Worm (Caenorhabditis elegans): Measurements from ENCODE around the gene F26F2.13.
A peak's percentile ranks its signal among the peaks of the same experiment; 100 is the strongest.
"Not testable (repeated sequence)": the region's sequence is repeated elsewhere in the genome, so short reads cannot be mapped to it uniquely, and the experiment has no call there.

The F26F2.13 gene

DNA sequence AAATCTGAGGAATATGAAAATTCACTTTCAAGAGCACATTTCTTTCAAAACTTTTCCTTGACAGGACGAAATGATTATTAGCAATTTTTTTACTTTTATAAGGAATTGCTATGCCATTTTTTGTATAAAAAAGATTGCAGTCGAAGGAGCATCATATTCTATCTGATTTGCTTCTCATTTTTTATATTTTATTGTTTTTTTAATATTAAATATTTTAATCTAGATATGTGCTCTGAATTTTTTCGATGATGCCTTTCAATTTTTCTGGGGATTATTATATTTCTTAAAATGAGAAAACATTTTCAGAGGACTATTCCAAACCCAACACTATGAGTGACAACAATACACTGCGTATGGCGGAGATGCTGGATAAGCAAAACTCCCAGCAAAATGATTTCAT, at the start of gene F26F2.13:
Gene F26F2.13 (plus strand): TSS at position 301 of the 400 bp plus-strand sequence.
- not testable (repeated sequence) for TF ChIP-seq nhr-12 (tag; optimal IDR thresholded peaks at IDR 0.05); ztf-4 (tag; optimal IDR thresholded peaks at IDR 0.05); nfya-1 (tag; optimal IDR thresholded peaks at IDR 0.05; ENCODE audit: insufficient read depth)

DNA sequence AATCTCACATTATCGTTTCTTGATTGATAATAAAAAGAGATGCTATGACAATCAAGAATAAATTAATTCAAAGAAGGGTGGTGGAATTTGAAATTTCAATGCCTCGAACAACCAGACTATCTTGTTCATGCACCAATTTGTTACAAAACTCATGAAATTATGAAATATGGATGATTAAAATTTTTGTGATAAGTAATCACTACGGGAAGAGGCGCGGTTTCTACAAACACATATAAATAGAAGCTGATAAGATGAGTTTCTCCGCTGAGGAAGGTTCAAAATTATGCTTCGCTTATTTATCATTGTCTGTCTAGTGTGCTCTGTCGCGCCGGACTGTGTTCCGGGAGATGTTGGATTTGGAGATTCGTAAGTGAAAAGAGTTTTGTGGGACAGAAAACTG, 49.7 kb upstream of the F26F2.13 start:
- TF ChIP-seq nhr-237 (tag; optimal IDR thresholded peaks at IDR 0.05) (no peak), elt-2 (tag; optimal IDR thresholded peaks at IDR 0.05) (peak; percentile 58), nhr-77 (tag; optimal IDR thresholded peaks at IDR 0.05) (no peak)

DNA sequence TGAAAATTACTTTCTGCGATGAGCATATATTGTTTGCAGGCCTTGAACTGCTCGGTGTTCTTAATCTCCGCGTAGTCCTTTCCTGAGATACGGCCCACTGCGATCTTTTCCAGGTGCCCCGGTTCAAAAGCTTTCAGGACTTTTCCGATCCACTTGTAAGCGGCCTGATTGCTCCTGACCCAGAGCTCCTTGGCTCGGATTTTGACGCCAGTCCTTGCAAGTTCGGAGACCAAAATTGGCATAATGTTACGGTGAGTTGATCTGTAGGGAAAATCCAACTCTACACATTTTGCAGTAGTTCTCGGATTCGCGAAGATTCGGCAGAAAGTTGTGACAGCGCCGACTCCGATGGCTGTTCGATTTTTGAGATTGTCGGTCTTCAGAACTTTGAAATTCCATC, 47.1 kb upstream of the F26F2.13 start:
- TF ChIP-seq fos-1 (tag; optimal IDR thresholded peaks at IDR 0.05) (no peak), tbx-2 (tag; optimal IDR thresholded peaks at IDR 0.05) (no peak), eor-1 (tag; optimal IDR thresholded peaks at IDR 0.05) (no peak), ztf-11 (tag; optimal IDR thresholded peaks at IDR 0.05) (no peak), zag-1 (tag; optimal IDR thresholded peaks at IDR 0.05) (no peak), nhr-237 (tag; optimal IDR thresholded peaks at IDR 0.05) (no peak), jun-1 (tag; optimal IDR thresholded peaks at IDR 0.05) (no peak), ceh-16 (tag; optimal IDR thresholded peaks at IDR 0.05) (no peak), lin-39 (tag; optimal IDR thresholded peaks at IDR 0.05) (no peak), nhr-28 (tag; optimal IDR thresholded peaks at IDR 0.05) (no peak), nhr-25 (tag; optimal IDR thresholded peaks at IDR 0.05) (no peak), fkh-2 (tag; optimal IDR thresholded peaks at IDR 0.05) (no peak), nhr-11 (tag; optimal IDR thresholded peaks at IDR 0.05) (no peak), R02D3.7 (tag; optimal IDR thresholded peaks at IDR 0.05) (no peak), elt-2 (tag; optimal IDR thresholded peaks at IDR 0.05) (no peak)

DNA sequence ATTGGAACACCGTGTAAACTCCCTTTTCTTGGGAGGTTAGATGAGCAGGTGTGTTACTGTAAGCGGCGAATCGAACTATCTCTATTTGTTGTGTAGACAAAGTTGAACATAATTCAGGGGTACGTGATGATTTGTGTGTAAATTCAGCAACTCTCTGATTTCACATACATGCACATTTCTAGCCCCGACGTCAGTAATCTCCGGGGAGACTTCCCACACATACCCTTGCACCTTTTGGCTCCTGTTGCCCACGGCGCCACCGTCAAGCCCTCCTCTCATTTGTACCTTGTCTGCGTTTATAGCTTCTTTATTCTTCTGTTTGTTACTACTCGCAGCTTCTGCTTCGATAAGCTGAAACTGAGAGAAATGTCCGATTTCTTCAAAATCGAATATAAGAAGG, 45.2 kb upstream of the F26F2.13 start, which contains the start of gene Y38H6C.25:
Gene Y38H6C.25 (plus strand): TSS at position 301 of the 400 bp plus-strand sequence.
- TF ChIP-seq R02D3.7 (tag; optimal IDR thresholded peaks at IDR 0.05), result no peak
- TF ChIP-seq nhr-11 (tag; optimal IDR thresholded peaks at IDR 0.05), result no peak

DNA sequence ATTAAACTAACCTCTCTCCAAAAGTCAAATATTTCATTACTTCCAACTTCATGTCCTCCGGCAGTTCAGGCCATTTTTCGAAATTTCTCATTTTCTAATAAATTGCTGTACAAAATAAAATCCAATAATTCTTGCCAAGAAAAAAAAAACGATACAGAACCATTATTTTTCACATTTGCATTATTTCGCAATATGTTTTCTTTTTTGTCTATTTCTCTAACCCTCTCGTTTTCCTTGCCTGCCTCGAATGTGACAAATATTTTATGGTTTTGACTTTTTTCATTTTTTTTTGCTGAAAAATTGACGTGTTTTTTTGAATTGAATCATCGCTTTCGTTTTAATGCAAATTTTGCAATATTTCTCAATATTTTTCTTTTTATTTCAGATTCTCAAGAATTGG, 41.9 kb upstream of the F26F2.13 start, which contains the start of the genes Y38H6C.9 and fbxa-150:
Gene Y38H6C.9 (minus strand): TSS at position 52 of the 400 bp plus-strand sequence.
Gene fbxa-150 (plus strand): TSS at position 380 of the 400 bp plus-strand sequence.
- TF ChIP-seq nfya-1 (tag; optimal IDR thresholded peaks at IDR 0.05; ENCODE audit: insufficient read depth), result no peak
- no peak for TF ChIP-seq nhr-23 (tag; optimal IDR thresholded peaks at IDR 0.05)
- TF ChIP-seq nhr-12 (tag; optimal IDR thresholded peaks at IDR 0.05), result no peak
- no peak for TF ChIP-seq nhr-11 (tag; optimal IDR thresholded peaks at IDR 0.05)
- TF ChIP-seq mml-1 (tag; optimal IDR thresholded peaks at IDR 0.05), result no peak
- TF ChIP-seq elt-2 (tag; optimal IDR thresholded peaks at IDR 0.05), result no peak
- no peak for TF ChIP-seq fkh-10 (GFP tag; optimal IDR thresholded peaks at IDR 0.05)
- TF ChIP-seq nhr-67 (tag; optimal IDR thresholded peaks at IDR 0.05), result no peak
- no peak for TF ChIP-seq nhr-25 (tag; optimal IDR thresholded peaks at IDR 0.05)
- TF ChIP-seq fos-1 (tag; optimal IDR thresholded peaks at IDR 0.05), result no peak

DNA sequence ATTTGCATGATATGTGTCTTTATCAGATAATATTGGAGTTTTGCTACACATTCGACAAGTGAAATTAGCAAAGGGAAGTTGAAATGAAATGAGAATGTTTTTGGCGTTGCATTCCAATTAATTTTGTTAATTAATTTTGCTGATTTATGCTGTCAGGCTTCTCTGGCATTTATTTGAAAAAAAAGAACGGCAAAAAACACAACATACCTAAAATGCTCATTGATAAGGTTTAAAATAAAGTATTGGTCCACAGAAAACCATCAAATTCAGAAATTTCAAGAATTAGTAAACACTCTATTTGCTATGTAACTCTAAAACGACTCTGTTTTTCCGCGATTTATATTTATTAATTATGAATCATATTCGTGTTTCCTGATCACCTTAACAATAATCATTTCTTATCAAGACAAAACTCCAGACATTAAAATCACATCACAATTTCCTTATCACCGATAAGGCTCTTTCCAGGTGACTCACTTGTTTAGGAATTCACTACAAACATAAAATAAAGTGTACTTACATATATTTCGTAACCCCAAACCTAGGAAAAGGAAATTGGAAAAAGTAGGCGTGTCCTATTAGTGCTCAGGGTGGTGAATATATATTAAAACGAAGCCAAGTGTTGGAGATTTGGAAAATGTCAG, 38.2 kb upstream of the F26F2.13 start, which contains the start of the genes srh-166 and Y38H6C.24:
Gene srh-166 (minus strand): TSS at position 51 of the 644 bp plus-strand sequence.
Gene Y38H6C.24 (plus strand): TSS at position 620 of the 644 bp plus-strand sequence.
- TF ChIP-seq nfya-1 (tag; optimal IDR thresholded peaks at IDR 0.05; ENCODE audit: insufficient read depth) (no peak), fkh-10 (GFP tag; optimal IDR thresholded peaks at IDR 0.05) (no peak), ama-1 (optimal IDR thresholded peaks at IDR 0.05) (no peak), unc-62 (GFP tag; optimal IDR thresholded peaks at IDR 0.05) (no peak), skn-1 (tag; optimal IDR thresholded peaks at IDR 0.05) (peak; percentile 41), nhr-237 (tag; optimal IDR thresholded peaks at IDR 0.05) (no peak), jun-1 (tag; optimal IDR thresholded peaks at IDR 0.05) (peak; percentile 52), nhr-28 (tag; optimal IDR thresholded peaks at IDR 0.05) (no peak), pqm-1 (tag; optimal IDR thresholded peaks at IDR 0.05) (peak; percentile 89), ztf-11 (tag; optimal IDR thresholded peaks at IDR 0.05) (no peak), elt-2 (tag; optimal IDR thresholded peaks at IDR 0.05) (peak; percentile 82), nhr-23 (tag; optimal IDR thresholded peaks at IDR 0.05) (no peak), nhr-77 (tag; optimal IDR thresholded peaks at IDR 0.05) (no peak)

DNA sequence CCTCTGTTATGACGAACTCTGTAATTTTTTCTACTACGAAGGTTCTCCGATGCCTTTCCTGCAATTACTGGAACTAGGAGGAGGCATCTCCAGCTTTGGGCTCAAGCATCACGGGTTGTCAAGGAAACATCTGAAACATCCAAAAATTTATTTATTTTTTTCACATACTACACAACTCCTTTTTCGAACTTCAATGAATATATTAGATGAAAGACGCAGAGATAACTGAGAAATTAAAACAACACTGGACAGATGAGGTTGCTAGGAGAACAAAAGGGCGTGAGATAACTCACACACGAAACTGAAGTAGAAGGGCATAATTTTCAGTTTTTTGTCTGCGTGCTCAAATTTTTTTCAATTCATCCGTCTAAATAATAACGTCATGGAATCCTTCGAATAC, 36.7 kb upstream of the F26F2.13 start, which contains the start of gene Y38H6C.13:
Gene Y38H6C.13 (plus strand): TSS at position 301 of the 400 bp plus-strand sequence.
- TF ChIP-seq ceh-28 (tag; optimal IDR thresholded peaks at IDR 0.05) (no peak), skn-1 (tag; optimal IDR thresholded peaks at IDR 0.05) (no peak)

All from whole organism, L3 larva.